Worm (Caenorhabditis elegans) whole organism, early embryonic: ENCODE data around the gene C29A12.1.

Experiments
- aly-1 ChIP-seq: sonication (generic microtip); optimal IDR thresholded peaks from 2 replicates; lab custom pipeline; 2016; ENCODE audit warnings: missing genetic modification characterization, missing compliant biosample characterization
- ama-1 ChIP-seq: fragments of 150-350 bp; optimal IDR thresholded peaks from 2 replicates; lab custom pipeline; 2014
- flt-1 ChIP-seq: fragments of 200-800 bp; sonication (Bioruptor generic); IDR thresholded peaks from 2 replicates; pipeline ENCODE4 v1.3.6; 2022; ENCODE audit warnings: missing genetic modification characterization, missing compliant biosample characterization
- scrt-1 ChIP-seq: fragments of 200-800 bp; sonication (Bioruptor generic); IDR thresholded peaks from 2 replicates; pipeline ENCODE4 v1.3.6; 2022; ENCODE audit warnings: missing genetic modification characterization, missing compliant biosample characterization

ce11 chrV:10776528-10777055, 36.7 kb downstream of the C29A12.1 start, which contains the start of gene D1054.5:
- no peak for TF ChIP-seq ama-1 (lab: Kevin White, UChicago)
- TF ChIP-seq flt-1 (GFP tag; lab: Robert Waterston, UW), result no peak
- TF ChIP-seq scrt-1 (GFP tag; lab: Robert Waterston, UW), result no peak
- TF ChIP-seq aly-1 (tag; lab: Kevin White, UChicago), result no peak
